Worm (Caenorhabditis elegans) whole organism, L4 larva: ENCODE results near the gene pud-1.2.

Experiments
- F26F4.8 ChIP-seq: fragments of 200-800 bp; sonication (Bioruptor generic); conservative IDR thresholded peaks from 2 replicates; pipeline ENCODE4 v1.3.6; 2022; ENCODE audit warnings: missing genetic modification characterization, missing compliant biosample characterization
- F49E8.2 ChIP-seq: sonication (generic microtip); optimal IDR thresholded peaks from 2 replicates; lab custom pipeline; 2016; ENCODE audit warnings: missing compliant biosample characterization, mild to moderate bottlenecking, missing genetic modification characterization, borderline replicate concordance
- T26A8.4 ChIP-seq: fragments of 200-800 bp; sonication (Bioruptor generic); IDR thresholded peaks from 2 replicates; pipeline ENCODE4 v1.3.6; 2022; ENCODE audit warnings: missing genetic modification characterization, missing compliant biosample characterization
- Y5F2A.4 ChIP-seq: fragments of 200-800 bp; sonication (Bioruptor generic); optimal IDR thresholded peaks from 2 replicates; lab custom pipeline; 2018; ENCODE audit warnings: mild to moderate bottlenecking, missing genetic modification characterization, missing compliant biosample characterization
- ZK337.2 ChIP-seq: fragments of 200-800 bp; sonication (Bioruptor generic); IDR thresholded peaks from 2 replicates; pipeline ENCODE4 v1.3.6; 2022; ENCODE audit warnings: missing genetic modification reagents, missing genetic modification characterization, missing compliant biosample characterization
- ZK546.5 ChIP-seq, 2 experiments: sonication (generic microtip); optimal IDR thresholded peaks; 2 replicates each; lab custom pipeline; 2017; ENCODE audit warnings: missing biosample characterization in 2 of 2, missing genetic modification characterization in 2 of 2
- attf-4 ChIP-seq: sonication (generic microtip); optimal IDR thresholded peaks from 3 replicates; lab custom pipeline; 2017; ENCODE audit warnings: missing biosample characterization, missing genetic modification characterization
- ceh-28 ChIP-seq: fragments of 150-350 bp; optimal IDR thresholded peaks from 2 replicates; lab custom pipeline; 2014; ENCODE audit warnings: missing biosample characterization, missing genetic modification reagents, missing genetic modification characterization
- ceh-32 ChIP-seq: sonication (generic microtip); optimal IDR thresholded peaks from 2 replicates; lab custom pipeline; 2016; ENCODE audit warnings: mild to moderate bottlenecking, missing genetic modification characterization, missing compliant biosample characterization; ENCODE audit not compliant: poor library complexity
- ceh-62 ChIP-seq: sonication (generic microtip); optimal IDR thresholded peaks from 2 replicates; lab custom pipeline; 2017; ENCODE audit warnings: missing biosample characterization, missing genetic modification characterization
- ceh-82 ChIP-seq: sonication (generic microtip); optimal IDR thresholded peaks from 2 replicates; lab custom pipeline; 2017; ENCODE audit warnings: missing biosample characterization, missing genetic modification characterization
- ctbp-1 ChIP-seq: fragments of 200-800 bp; sonication (Bioruptor generic); IDR thresholded peaks from 2 replicates; pipeline ENCODE4 v1.3.6; 2022; ENCODE audit warnings: missing genetic modification reagents, missing genetic modification characterization, missing compliant biosample characterization
- daf-16 ChIP-seq, 3 experiments: sonication (generic microtip); optimal IDR thresholded peaks; 2 replicates each; lab custom pipeline; 2016 to 2017; ENCODE audit warnings: missing genetic modification characterization in 3 of 3, missing genetic modification reagents in 3 of 3, mild to moderate bottlenecking in 2 of 3, missing compliant biosample characterization in 2 of 3, missing biosample characterization in 1 of 3, moderate library complexity in 1 of 3
- daf-8 ChIP-seq: fragments of 200-800 bp; sonication (Bioruptor generic); IDR thresholded peaks from 2 replicates; pipeline ENCODE4 v1.3.6; 2022; ENCODE audit warnings: missing genetic modification characterization, missing compliant biosample characterization
- dmd-6 ChIP-seq: fragments of 200-800 bp; sonication (Bioruptor generic); IDR thresholded peaks from 2 replicates; pipeline ENCODE4 v1.3.6; 2022; ENCODE audit warnings: missing genetic modification reagents, missing genetic modification characterization, missing compliant biosample characterization
- dpl-1 ChIP-seq: fragments of 150-350 bp; optimal IDR thresholded peaks from 2 replicates; lab custom pipeline; 2014; ENCODE audit warnings: missing biosample characterization, missing genetic modification reagents, missing genetic modification characterization
- dve-1 ChIP-seq: sonication (generic microtip); optimal IDR thresholded peaks from 2 replicates; lab custom pipeline; 2017; ENCODE audit warnings: antibody characterized with exemption, mild to moderate bottlenecking, missing genetic modification characterization, missing compliant biosample characterization; ENCODE audit not compliant: insufficient read depth
- fkh-10 ChIP-seq: fragments of 150-350 bp; optimal IDR thresholded peaks from 2 replicates; lab custom pipeline; 2014; ENCODE audit warnings: missing biosample characterization, missing genetic modification reagents, missing genetic modification characterization
- gei-8 ChIP-seq: fragments of 200-800 bp; sonication (Bioruptor generic); optimal IDR thresholded peaks from 2 replicates; lab custom pipeline; 2018; ENCODE audit warnings: mild to moderate bottlenecking, missing genetic modification characterization, missing compliant biosample characterization
- hlh-11 ChIP-seq: fragments of 200-800 bp; sonication (Bioruptor generic); optimal IDR thresholded peaks from 2 replicates; lab custom pipeline; 2018; ENCODE audit warnings: mild to moderate bottlenecking, missing genetic modification characterization, missing compliant biosample characterization
- jun-1 ChIP-seq: fragments of 150-350 bp; optimal IDR thresholded peaks from 2 replicates; lab custom pipeline; 2014; ENCODE audit warnings: missing biosample characterization, missing genetic modification reagents, missing genetic modification characterization
- lim-7 ChIP-seq: fragments of 200-800 bp; sonication (Bioruptor generic); IDR thresholded peaks from 2 replicates; pipeline ENCODE4 v1.3.6; 2022; ENCODE audit warnings: missing genetic modification characterization, missing compliant biosample characterization
- lin-1 ChIP-seq: fragments of 200-800 bp; sonication (Bioruptor generic); IDR thresholded peaks from 2 replicates; pipeline ENCODE4 v1.3.6; 2022; ENCODE audit warnings: missing genetic modification reagents, missing genetic modification characterization, missing compliant biosample characterization
- lin-13 ChIP-seq: fragments of 150-350 bp; optimal IDR thresholded peaks from 2 replicates; lab custom pipeline; 2014; ENCODE audit warnings: missing biosample characterization, missing genetic modification reagents, missing genetic modification characterization
- lin-29 ChIP-seq: fragments of 200-800 bp; sonication (Bioruptor generic); IDR thresholded peaks from 2 replicates; pipeline ENCODE4 v1.3.6; 2022; ENCODE audit warnings: missing genetic modification reagents, missing genetic modification characterization, missing compliant biosample characterization
- lin-38 ChIP-seq: fragments of 200-800 bp; sonication (Bioruptor generic); IDR thresholded peaks from 2 replicates; pipeline ENCODE4 v1.3.6; 2022; ENCODE audit warnings: missing genetic modification reagents, missing genetic modification characterization, missing compliant biosample characterization
- lsy-2 ChIP-seq, 2 experiments: fragments of 150-350 bp in 1 of 2; sonication (generic microtip) in 1 of 2; optimal IDR thresholded peaks; 2 replicates each; lab custom pipeline; 2014 to 2017; ENCODE audit warnings: missing biosample characterization in 2 of 2, missing genetic modification characterization in 2 of 2
- mxl-2 ChIP-seq: fragments of 200-800 bp; sonication (Bioruptor generic); conservative IDR thresholded peaks from 2 replicates; pipeline ENCODE4 v1.3.6; 2022; ENCODE audit warnings: missing genetic modification reagents, missing genetic modification characterization, missing compliant biosample characterization
- nhr-102 ChIP-seq: sonication (generic microtip); optimal IDR thresholded peaks from 2 replicates; lab custom pipeline; 2016; ENCODE audit warnings: mild to moderate bottlenecking, missing genetic modification characterization, moderate library complexity, missing compliant biosample characterization
- nhr-28 ChIP-seq: fragments of 150-350 bp; optimal IDR thresholded peaks from 2 replicates; lab custom pipeline; 2014; ENCODE audit warnings: missing biosample characterization, missing genetic modification characterization
- nhr-6 ChIP-seq: fragments of 150-350 bp; optimal IDR thresholded peaks from 2 replicates; lab custom pipeline; 2014; ENCODE audit warnings: missing biosample characterization, missing genetic modification characterization
- pha-4 ChIP-seq, 2 experiments: fragments of 150-350 bp in 1 of 2; fragments of 200-800 bp in 1 of 2; sonication (Bioruptor generic) in 1 of 2; IDR thresholded peaks in 1 of 2; optimal IDR thresholded peaks in 1 of 2; 2 replicates each; pipeline versions ENCODE4 v1.3.6 to Lab custom; 2014 to 2022; ENCODE audit warnings: missing genetic modification characterization in 2 of 2, missing genetic modification reagents in 2 of 2, missing biosample characterization in 1 of 2, missing compliant biosample characterization in 1 of 2
- php-3 ChIP-seq: fragments of 200-800 bp; sonication (Bioruptor generic); IDR thresholded peaks from 2 replicates; pipeline ENCODE4 v1.3.6; 2022; ENCODE audit warnings: missing genetic modification reagents, missing genetic modification characterization, missing compliant biosample characterization
- pqm-1 ChIP-seq: sonication (generic microtip); optimal IDR thresholded peaks from 2 replicates; lab custom pipeline; 2017; ENCODE audit warnings: missing biosample characterization, missing genetic modification characterization
- saeg-2 ChIP-seq: fragments of 200-800 bp; sonication (Bioruptor generic); IDR thresholded peaks from 2 replicates; pipeline ENCODE4 v1.3.6; 2022; ENCODE audit warnings: missing genetic modification reagents, missing genetic modification characterization, missing compliant biosample characterization
- spr-3 ChIP-seq: fragments of 200-800 bp; sonication (Bioruptor generic); optimal IDR thresholded peaks from 2 replicates; lab custom pipeline; 2018; ENCODE audit warnings: mild to moderate bottlenecking, missing genetic modification characterization, missing compliant biosample characterization
- tag-97 ChIP-seq: fragments of 200-800 bp; sonication (Bioruptor generic); IDR thresholded peaks from 2 replicates; pipeline ENCODE4 v1.3.6; 2022; ENCODE audit warnings: missing genetic modification characterization, missing compliant biosample characterization
- tra-1 ChIP-seq: fragments of 200-800 bp; sonication (Bioruptor generic); IDR thresholded peaks from 2 replicates; pipeline ENCODE4 v1.3.6; 2022; ENCODE audit warnings: missing genetic modification reagents, missing genetic modification characterization, missing compliant biosample characterization
- unc-62 ChIP-seq, 3 experiments: fragments of 150-350 bp in 1 of 3; sonication (generic microtip); optimal IDR thresholded peaks in 2 of 3; peaks in 1 of 3; 1 replicate in 1 of 3; 2 replicates in 2 of 3; lab custom pipeline; 2014 to 2017; ENCODE audit warnings: missing biosample characterization in 3 of 3, missing genetic modification characterization in 3 of 3, missing genetic modification reagents in 3 of 3, missing genotype in 1 of 3
- zfp-2 ChIP-seq: sonication (generic microtip); optimal IDR thresholded peaks from 2 replicates; lab custom pipeline; 2016; ENCODE audit warnings: mild to moderate bottlenecking, missing genetic modification characterization, missing compliant biosample characterization
- zfp-3 ChIP-seq: fragments of 200-800 bp; sonication (Bioruptor generic); conservative IDR thresholded peaks from 2 replicates; pipeline ENCODE4 v1.3.6; 2022; ENCODE audit warnings: missing genetic modification reagents, missing genetic modification characterization, missing compliant biosample characterization
- zip-2 ChIP-seq: fragments of 150-350 bp; optimal IDR thresholded peaks from 2 replicates; lab custom pipeline; 2014; ENCODE audit warnings: missing biosample characterization, missing genetic modification characterization
- ztf-11 ChIP-seq: fragments of 150-350 bp; optimal IDR thresholded peaks from 2 replicates; lab custom pipeline; 2014; ENCODE audit warnings: missing biosample characterization, missing genetic modification characterization
- ztf-7 ChIP-seq: fragments of 150-350 bp; optimal IDR thresholded peaks from 2 replicates; lab custom pipeline; 2014; ENCODE audit warnings: missing biosample characterization, missing genetic modification characterization

pud-1.2 gene

ce11 chrV:2327124-2327523, 4.8 kb upstream of the pud-1.2 start (continued):
- TF ChIP-seq zfp-2 (no peak), nhr-102 (tag; lab: Kevin White, UChicago) (peak; percentile 68), tra-1 (peak; percentile 53; the same call in 1 of the 2 replicates), mxl-2 (no peak), nhr-28 (peak; percentile 80), ceh-62 (no peak), lsy-2 (tag; optimal IDR thresholded peaks at IDR 0.05; lab: Kevin White, UChicago) (peak in 1 of 2 experiments; percentile 51), lim-7 (no peak), pha-4 (GFP tag; IDR thresholded peaks at IDR 0.05; lab: Robert Waterston, UW) (no peak), pha-4 (tag; optimal IDR thresholded peaks at IDR 0.05; lab: Kevin White, UChicago) (no peak)

ce11 chrV:2326378-2326777, 4.0 kb upstream of the pud-1.2 start, which contains the start of gene pud-4:
TSS of gene pud-4 (plus strand) at chrV:2326678.
- TF ChIP-seq ctbp-1 (GFP tag; lab: Robert Waterston, UW): no peak
- TF ChIP-seq fkh-10 (GFP tag; lab: Kevin White, UChicago): no peak
- TF ChIP-seq saeg-2 (GFP tag; lab: Robert Waterston, UW): no peak
- no peak for TF ChIP-seq lin-38 (GFP tag; lab: Robert Waterston, UW)
- no peak for TF ChIP-seq tra-1
- no peak for TF ChIP-seq ceh-32 (tag; lab: Kevin White, UChicago)
- TF ChIP-seq T26A8.4 (GFP tag; lab: Robert Waterston, UW): no peak
- TF ChIP-seq lin-13: no peak
- no peak for TF ChIP-seq zip-2
- TF ChIP-seq gei-8 (GFP tag; lab: Kevin White, UChicago): no peak

DNA sequence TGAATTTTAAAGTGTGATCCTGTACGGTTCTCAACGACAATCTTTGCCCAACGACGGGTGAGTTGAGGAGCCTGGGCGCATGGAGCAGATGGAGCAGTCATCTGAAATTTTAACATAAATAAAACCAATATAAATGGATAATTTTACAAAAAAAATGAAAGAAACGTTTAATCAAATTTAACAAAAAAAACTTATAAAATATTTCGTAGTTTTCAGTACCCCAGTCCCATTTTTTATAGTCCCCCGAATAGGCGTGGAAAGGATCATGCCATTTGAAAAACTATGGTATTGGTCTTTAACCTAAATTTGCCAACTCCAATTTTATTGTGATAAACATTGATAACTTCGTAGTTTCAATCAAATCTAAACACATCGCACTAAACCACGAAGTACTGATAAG, 2.7 kb upstream of the pud-1.2 start, which contains the start of gene pud-3:
TSS of gene pud-3 (minus strand) at position 101 of the 400 bp plus-strand sequence.
- TF ChIP-seq daf-16 (GFP tag; optimal IDR thresholded peaks at IDR 0.05; lab: Kevin White, UChicago) (no peak), daf-16 (tag; optimal IDR thresholded peaks at IDR 0.05; lab: Kevin White, UChicago) (peak; percentile 61), Y5F2A.4 (GFP tag; lab: Kevin White, UChicago) (no peak), dve-1 (tag; lab: Kevin White, UChicago) (peak; percentile 10)

- TF ChIP-seq zfp-3 (no peak), spr-3 (no peak), ceh-82 (tag; lab: Kevin White, UChicago) (no peak), ceh-28 (tag; lab: Kevin White, UChicago) (no peak), ZK337.2 (no peak), dmd-6 (GFP tag; lab: Robert Waterston, UW) (peak; percentile 92), nhr-6 (tag; lab: Kevin White, UChicago) (no peak), saeg-2 (GFP tag; lab: Robert Waterston, UW) (no peak), ZK546.5 (tag; optimal IDR thresholded peaks at IDR 0.05; lab: Kevin White, UChicago) (no peak), ztf-11 (no peak), tag-97 (no peak), php-3 (peak; percentile 87), jun-1 (tag; lab: Kevin White, UChicago) (no peak), T26A8.4 (GFP tag; lab: Robert Waterston, UW) (no peak), F26F4.8 (GFP tag; lab: Robert Waterston, UW) (no peak), hlh-11 (peak; percentile 74), unc-62 (GFP tag; optimal IDR thresholded peaks at IDR 0.05 in 1 of 2; lab: Kevin White, UChicago) (peak in 1 of 2 experiments; percentile 84), unc-62 (tag; optimal IDR thresholded peaks at IDR 0.05; lab: Kevin White, UChicago) (no peak), ztf-7 (tag; lab: Kevin White, UChicago) (no peak), lin-1 (GFP tag; lab: Robert Waterston, UW) (peak; percentile 69; the same call in 1 of the 2 replicates), Y5F2A.4 (GFP tag; lab: Kevin White, UChicago) (no peak), nhr-28 (peak; percentile 85), daf-16 (GFP tag; optimal IDR thresholded peaks at IDR 0.05; lab: Kevin White, UChicago) (no peak), daf-16 (tag; optimal IDR thresholded peaks at IDR 0.05; lab: Kevin White, UChicago) (peak; percentile 93), attf-4 (tag; lab: Kevin White, UChicago) (no peak), nhr-102 (tag; lab: Kevin White, UChicago) (peak; percentile 57), dpl-1 (no peak), tra-1 (peak; percentile 38; the same call in 1 of the 2 replicates), lin-29 (GFP tag; lab: Robert Waterston, UW) (no peak), daf-8 (GFP tag; lab: Robert Waterston, UW) (no peak), F49E8.2 (no peak), pqm-1 (tag; lab: Kevin White, UChicago) (peak; percentile 90)
Measured at ce11 chrV:2324260-2324659, 1.9 kb upstream of the pud-1.2 start.
